Worm (Caenorhabditis elegans): ENCODE data around the gene tbc-18.
A peak's percentile ranks its signal among the peaks of the same experiment; 100 is the strongest.

The tbc-18 gene

ce11 chrX:8416819-8417218 lies 38.5 kb downstream of the tbc-18 start, which contains the start of gene ced-8:
Gene ced-8 (minus strand): TSS chrX:8416919.
- TF ChIP-seq nhr-11 (tag; optimal IDR thresholded peaks at IDR 0.05) (no peak), ceh-31 (tag; optimal IDR thresholded peaks at IDR 0.05) (peak; percentile 31), elt-4 (tag; optimal IDR thresholded peaks at IDR 0.05) (no peak), T23F11.4 (GFP tag; optimal IDR thresholded peaks at IDR 0.05) (no peak), nfya-1 (tag; optimal IDR thresholded peaks at IDR 0.05) (no peak), pros-1 (tag; optimal IDR thresholded peaks at IDR 0.05) (no peak), ztf-16 (tag; optimal IDR thresholded peaks at IDR 0.05) (no peak), hlh-15 (tag; optimal IDR thresholded peaks at IDR 0.05) (no peak)

- TF ChIP-seq ceh-18 (tag; optimal IDR thresholded peaks at IDR 0.05): no peak
- no peak for TF ChIP-seq fkh-6 (tag; optimal IDR thresholded peaks at IDR 0.05)
These were observed 39.4 kb downstream of the tbc-18 start for ce11 chrX:8417727-8418126.

- TF ChIP-seq tbx-7 (tag; optimal IDR thresholded peaks at IDR 0.05) (no peak), che-1 (tag; optimal IDR thresholded peaks at IDR 0.05) (no peak), nhr-11 (tag; optimal IDR thresholded peaks at IDR 0.05) (no peak), fkh-6 (tag; optimal IDR thresholded peaks at IDR 0.05) (no peak), pqm-1 (tag; optimal IDR thresholded peaks at IDR 0.05) (no peak), K02D7.2 (tag; optimal IDR thresholded peaks at IDR 0.05) (no peak), unc-42 (tag; optimal IDR thresholded peaks at IDR 0.05) (no peak), ceh-30 (tag; optimal IDR thresholded peaks at IDR 0.05) (no peak), fkh-10 (GFP tag; optimal IDR thresholded peaks at IDR 0.05) (no peak), tbx-2 (tag; optimal IDR thresholded peaks at IDR 0.05) (no peak), hlh-15 (tag; optimal IDR thresholded peaks at IDR 0.05) (no peak), sox-2 (GFP tag; IDR thresholded peaks at IDR 0.05) (no peak), rnt-1 (tag; optimal IDR thresholded peaks at IDR 0.05) (no peak), pat-9 (tag; optimal IDR thresholded peaks at IDR 0.05) (no peak), dmd-4 (tag; optimal IDR thresholded peaks at IDR 0.05; ENCODE audit: borderline replicate concordance) (no peak), hlh-13 (GFP tag; optimal IDR thresholded peaks at IDR 0.05) (no peak), gmeb-2 (tag; optimal IDR thresholded peaks at IDR 0.05) (no peak), ceh-19 (GFP tag; optimal IDR thresholded peaks at IDR 0.05) (no peak)
These were observed 40.0 kb downstream of the tbc-18 start, which contains the start of gene spp-13 for ce11 chrX:8418382-8418781. Gene spp-13 (minus strand): TSS chrX:8418524.

ce11 chrX:8419252-8419651 lies 40.9 kb downstream of the tbc-18 start:
- TF ChIP-seq npax-4 (tag; optimal IDR thresholded peaks at IDR 0.05) (no peak), gmeb-2 (tag; optimal IDR thresholded peaks at IDR 0.05) (no peak), ahr-1 (tag; optimal IDR thresholded peaks at IDR 0.05) (no peak), unc-3 (GFP tag; conservative IDR thresholded peaks at IDR 0.05) (no peak), unc-3 (tag; optimal IDR thresholded peaks at IDR 0.05) (no peak), pax-1 (tag; optimal IDR thresholded peaks at IDR 0.05) (no peak), syd-9 (tag; optimal IDR thresholded peaks at IDR 0.05) (no peak), pat-9 (tag; optimal IDR thresholded peaks at IDR 0.05) (no peak), madf-2 (tag; optimal IDR thresholded peaks at IDR 0.05) (no peak), nhr-232 (tag; optimal IDR thresholded peaks at IDR 0.05) (no peak), ceh-19 (GFP tag; optimal IDR thresholded peaks at IDR 0.05) (no peak), odd-2 (tag; optimal IDR thresholded peaks at IDR 0.05) (no peak)

- no peak for TF ChIP-seq ztf-16 (tag; optimal IDR thresholded peaks at IDR 0.05)
- no peak for TF ChIP-seq Y22D7AL.16 (tag; optimal IDR thresholded peaks at IDR 0.05)
- TF ChIP-seq ets-4 (tag; optimal IDR thresholded peaks at IDR 0.05): no peak
- TF ChIP-seq nhr-232 (tag; optimal IDR thresholded peaks at IDR 0.05): no peak
- TF ChIP-seq tbx-2 (tag; optimal IDR thresholded peaks at IDR 0.05): no peak
- no peak for TF ChIP-seq pax-1 (tag; optimal IDR thresholded peaks at IDR 0.05)
- TF ChIP-seq che-1 (tag; optimal IDR thresholded peaks at IDR 0.05): no peak
- TF ChIP-seq rnt-1 (tag; optimal IDR thresholded peaks at IDR 0.05): no peak
- no peak for TF ChIP-seq dmd-4 (tag; optimal IDR thresholded peaks at IDR 0.05; ENCODE audit: borderline replicate concordance)
- no peak for TF ChIP-seq unc-42 (tag; optimal IDR thresholded peaks at IDR 0.05)
- no peak for TF ChIP-seq pha-4 (tag; optimal IDR thresholded peaks at IDR 0.05)
- no peak for TF ChIP-seq pqm-1 (tag; optimal IDR thresholded peaks at IDR 0.05)
- no peak for TF ChIP-seq ceh-31 (tag; optimal IDR thresholded peaks at IDR 0.05)
- TF ChIP-seq ama-1 (optimal IDR thresholded peaks at IDR 0.05): no peak
These were observed 43.2 kb downstream of the tbc-18 start for ce11 chrX:8421594-8421993.
